Worm (Caenorhabditis elegans): Measurements from ENCODE around the gene Y49F6B.20.

DNA sequence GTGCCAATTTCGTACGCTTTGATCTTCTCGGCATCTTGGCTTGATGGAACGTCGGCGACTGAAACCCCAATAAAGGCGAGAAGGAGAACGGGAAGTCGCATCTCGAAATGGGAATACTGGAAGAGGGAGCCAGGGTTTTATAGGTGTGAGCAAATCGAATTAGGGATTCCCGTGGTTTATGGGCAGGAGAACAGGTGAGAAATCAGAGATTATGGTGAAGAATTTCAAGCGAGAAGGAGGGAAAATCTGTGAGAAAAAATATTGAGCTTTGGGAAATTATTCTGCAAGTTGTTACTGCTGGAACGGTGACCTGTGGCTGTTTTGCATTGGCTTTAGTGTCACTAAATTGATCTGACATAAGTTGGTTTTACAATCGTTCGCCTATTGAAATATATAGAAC, 1.2 kb upstream of the Y49F6B.20 start, which contains the start of gene Y49F6B.13:
- no peak for TF ChIP-seq nhr-28 (tag; optimal IDR thresholded peaks at IDR 0.05)
- no peak for TF ChIP-seq ceh-83 (GFP tag; optimal IDR thresholded peaks at IDR 0.05)
- TF ChIP-seq ztf-11 (tag; optimal IDR thresholded peaks at IDR 0.05), result no peak
- TF ChIP-seq unc-62 (GFP tag; optimal IDR thresholded peaks at IDR 0.05), result no peak
- no peak for TF ChIP-seq ceh-43 (GFP tag; optimal IDR thresholded peaks at IDR 0.05)
- no peak for TF ChIP-seq snpc-4 (tag; optimal IDR thresholded peaks at IDR 0.05)
- TF ChIP-seq bed-3 (GFP tag; optimal IDR thresholded peaks at IDR 0.05), result no peak
- no peak for TF ChIP-seq ces-1 (GFP tag; optimal IDR thresholded peaks at IDR 0.05)
- TF ChIP-seq pha-4 (tag; optimal IDR thresholded peaks at IDR 0.05), result no peak
